Worm (Caenorhabditis elegans) whole organism, late embryonic: Measurements from ENCODE around the gene srh-138.

ENCODE experiments used
- ama-1 ChIP-seq: fragments of 150-350 bp; optimal IDR thresholded peaks from 2 replicates; lab custom pipeline; 2014
- ceh-45 ChIP-seq: fragments of 200-800 bp; sonication (Bioruptor generic); IDR thresholded peaks from 2 replicates; pipeline ENCODE4 v1.3.6; 2022; ENCODE audit warnings: missing genetic modification reagents, missing genetic modification characterization, missing compliant biosample characterization
- ceh-6 ChIP-seq: fragments of 200-800 bp; sonication (Bioruptor generic); optimal IDR thresholded peaks from 2 replicates; lab custom pipeline; 2018; ENCODE audit warnings: mild to moderate bottlenecking, missing genetic modification characterization, missing compliant biosample characterization
- hlh-15 ChIP-seq: sonication (generic microtip); optimal IDR thresholded peaks from 2 replicates; lab custom pipeline; 2016; ENCODE audit warnings: missing genetic modification characterization, missing compliant biosample characterization
- tbx-2 ChIP-seq: sonication (generic microtip); optimal IDR thresholded peaks from 2 replicates; lab custom pipeline; 2016; ENCODE audit warnings: missing genetic modification characterization, missing compliant biosample characterization

DNA sequence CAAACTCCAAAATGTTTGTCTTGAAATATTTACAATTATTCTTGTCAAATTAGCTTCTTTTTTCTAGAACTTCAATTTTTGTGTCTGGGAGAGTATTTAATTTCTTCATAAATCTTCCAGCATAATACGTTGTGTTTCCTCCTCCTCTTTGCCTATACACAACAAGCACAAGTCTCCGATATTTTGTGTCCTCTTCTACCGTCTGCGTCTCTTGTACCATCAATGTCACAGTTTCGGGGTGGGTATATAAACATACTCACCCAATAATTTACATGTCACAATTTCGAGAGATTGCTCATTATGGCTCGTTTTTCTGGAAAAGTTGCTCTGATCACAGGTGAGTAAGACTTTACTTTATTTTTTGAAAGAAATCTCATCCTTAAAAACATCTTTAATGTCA, 33.3 kb downstream of the srh-138 start, which contains the start of gene F26D2.15:
- TF ChIP-seq ceh-45 (GFP tag; lab: Robert Waterston, UW) (no peak), hlh-15 (tag; lab: Kevin White, UChicago) (no peak), ama-1 (lab: Kevin White, UChicago) (no peak), ceh-6 (no peak), tbx-2 (tag; lab: Kevin White, UChicago) (no peak)
